Worm (Caenorhabditis elegans) whole organism, late embryonic: Measurements from ENCODE around the gene F31B9.4.

Source experiments
- ceh-14 ChIP-seq: sonication (generic microtip); optimal IDR thresholded peaks from 2 replicates; lab custom pipeline; 2016; ENCODE audit warnings: missing genotype, missing genetic modification characterization, missing compliant biosample characterization
- ceh-18 ChIP-seq: sonication (generic microtip); optimal IDR thresholded peaks from 2 replicates; lab custom pipeline; 2016; ENCODE audit warnings: missing genetic modification characterization, missing compliant biosample characterization
- ceh-2 ChIP-seq: sonication (generic microtip); optimal IDR thresholded peaks from 2 replicates; lab custom pipeline; 2016; ENCODE audit warnings: missing genotype, missing genetic modification characterization, missing compliant biosample characterization
- ceh-31 ChIP-seq: sonication (generic microtip); optimal IDR thresholded peaks from 2 replicates; lab custom pipeline; 2016; ENCODE audit warnings: missing genetic modification characterization, missing compliant biosample characterization
- ceh-6 ChIP-seq: fragments of 200-800 bp; sonication (Bioruptor generic); optimal IDR thresholded peaks from 2 replicates; lab custom pipeline; 2018; ENCODE audit warnings: mild to moderate bottlenecking, missing genetic modification characterization, missing compliant biosample characterization
- che-1 ChIP-seq: sonication (generic microtip); optimal IDR thresholded peaks from 2 replicates; lab custom pipeline; 2016; ENCODE audit warnings: mild to moderate bottlenecking, missing genetic modification characterization, missing compliant biosample characterization
- elt-2 ChIP-seq: sonication (generic microtip); optimal IDR thresholded peaks from 2 replicates; lab custom pipeline; 2016; ENCODE audit warnings: missing genetic modification reagents, missing genetic modification characterization, missing compliant biosample characterization
- ets-4 ChIP-seq: sonication (generic microtip); optimal IDR thresholded peaks from 2 replicates; lab custom pipeline; 2016; ENCODE audit warnings: missing genetic modification characterization, missing compliant biosample characterization
- hlh-30 ChIP-seq: sonication (generic microtip); optimal IDR thresholded peaks from 2 replicates; lab custom pipeline; 2017; ENCODE audit warnings: antibody characterized with exemption, missing genetic modification characterization, missing compliant biosample characterization; ENCODE audit not compliant: insufficient read depth
- nfya-1 ChIP-seq: sonication (generic microtip); optimal IDR thresholded peaks from 2 replicates; lab custom pipeline; 2017; ENCODE audit warnings: missing genetic modification characterization, mild to moderate bottlenecking, missing compliant biosample characterization, antibody characterized with exemption, moderate library complexity
- pax-1 ChIP-seq: fragments of 150-350 bp; optimal IDR thresholded peaks from 2 replicates; lab custom pipeline; 2014; ENCODE audit warnings: missing biosample characterization, missing genetic modification characterization
- tbx-2 ChIP-seq: sonication (generic microtip); optimal IDR thresholded peaks from 2 replicates; lab custom pipeline; 2016; ENCODE audit warnings: missing genetic modification characterization, missing compliant biosample characterization
- unc-55 ChIP-seq: sonication (generic microtip); optimal IDR thresholded peaks from 2 replicates; lab custom pipeline; 2017; ENCODE audit warnings: missing biosample characterization, missing genetic modification reagents, missing genetic modification characterization
- zip-5 ChIP-seq: sonication (generic microtip); optimal IDR thresholded peaks from 2 replicates; lab custom pipeline; 2016; ENCODE audit warnings: missing genetic modification characterization, missing compliant biosample characterization

The F31B9.4 gene

DNA sequence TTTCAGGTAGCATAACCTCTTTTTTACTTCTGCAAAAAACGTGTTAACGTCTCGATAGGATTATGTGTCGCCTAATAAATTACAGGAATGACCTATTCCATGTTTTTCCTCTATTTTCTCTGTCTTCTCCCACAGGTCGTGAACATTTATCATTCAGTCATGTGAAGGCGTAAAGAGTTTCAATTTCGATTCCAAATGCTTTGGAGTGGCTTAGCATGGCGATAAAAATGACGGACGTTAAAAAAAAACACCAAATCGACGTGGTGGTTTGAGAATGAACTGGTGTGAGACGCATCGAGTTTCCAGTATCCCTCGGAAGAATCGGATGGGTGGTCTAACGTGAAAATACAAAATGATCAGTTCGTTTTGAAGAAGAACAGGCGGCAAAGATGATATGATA lies 47.3 kb downstream of the F31B9.4 start:
- TF ChIP-seq pax-1 (tag; lab: Kevin White, UChicago) (no peak), unc-55 (GFP tag; lab: Kevin White, UChicago) (no peak), zip-5 (tag; lab: Kevin White, UChicago) (no peak), ceh-2 (tag; lab: Kevin White, UChicago) (no peak), ets-4 (no peak)

DNA sequence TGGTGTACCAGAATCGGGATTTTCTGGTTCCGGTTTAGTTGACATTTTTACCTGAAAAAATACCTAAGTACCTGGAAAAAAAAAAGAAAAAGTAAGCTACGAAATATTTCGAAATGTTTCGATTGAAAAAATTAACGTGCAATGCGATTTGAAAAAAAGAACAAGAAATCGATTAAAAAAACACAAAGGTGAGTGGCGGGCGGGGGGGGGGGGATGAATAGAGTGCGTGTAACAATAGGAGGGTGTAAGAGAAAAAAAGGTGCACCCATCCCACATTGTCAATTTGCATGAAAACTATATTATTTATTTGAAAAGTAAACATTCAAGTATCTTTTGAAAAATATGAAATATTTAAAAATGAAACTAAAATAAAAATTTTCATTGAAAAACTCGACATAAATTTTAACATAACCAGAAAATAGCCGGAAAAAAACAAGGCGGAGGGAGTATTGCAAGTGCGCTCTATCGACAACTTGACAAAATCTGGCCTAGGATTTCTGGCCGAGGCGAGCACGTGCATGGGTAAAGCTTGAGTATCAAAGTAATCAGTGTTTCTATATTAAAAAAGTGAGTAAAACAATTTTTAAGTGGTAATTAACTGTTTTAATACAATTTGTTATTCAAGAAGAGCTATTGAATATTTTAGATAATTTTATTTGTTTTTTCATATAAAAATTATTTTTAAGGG lies 50.9 kb downstream of the F31B9.4 start, which contains the start of the genes csb-1 and F53H4.4:
Gene csb-1, minus strand, starts transcription at position 51 of the 688 bp plus-strand sequence.
Gene F53H4.4, plus strand, starts transcription at position 520 of the 688 bp plus-strand sequence.
- TF ChIP-seq ets-4 (peak; percentile 36), ceh-31 (tag; lab: Kevin White, UChicago) (peak; percentile 76), che-1 (tag; lab: Kevin White, UChicago) (no peak), pax-1 (tag; lab: Kevin White, UChicago) (no peak), nfya-1 (tag; lab: Kevin White, UChicago) (peak; percentile 9), tbx-2 (tag; lab: Kevin White, UChicago) (peak; percentile 32), ceh-14 (tag; lab: Kevin White, UChicago) (peak; percentile 15), elt-2 (tag; lab: Kevin White, UChicago) (peak; percentile 7), ceh-18 (tag; lab: Kevin White, UChicago) (peak; percentile 23), hlh-30 (tag; lab: Kevin White, UChicago) (peak; percentile 67), ceh-6 (GFP tag; lab: Kevin White, UChicago) (no peak)
